Worm (Caenorhabditis elegans) whole organism, L1 larva: ENCODE data around the gene C17B7.3.
A peak's percentile ranks its signal among the peaks of the same experiment; 100 is the strongest.

ENCODE experiments used
- C16A3.4 ChIP-seq: fragments of 150-350 bp; optimal IDR thresholded peaks from 2 replicates; lab custom pipeline; 2014; ENCODE audit warnings: missing biosample characterization, missing genetic modification characterization
- C34B4.2 ChIP-seq: sonication (generic microtip); optimal IDR thresholded peaks from 2 replicates; lab custom pipeline; 2017; ENCODE audit warnings: mild to moderate bottlenecking, missing genetic modification characterization, missing compliant biosample characterization
- Y116A8C.19 ChIP-seq: sonication (generic microtip); optimal IDR thresholded peaks from 2 replicates; lab custom pipeline; 2016; ENCODE audit warnings: missing compliant biosample characterization, missing genetic modification characterization, borderline replicate concordance
- aly-2 ChIP-seq: fragments of 150-350 bp; optimal IDR thresholded peaks from 2 replicates; lab custom pipeline; 2014; ENCODE audit warnings: missing biosample characterization, missing genetic modification characterization
- ceh-8 ChIP-seq: fragments of 200-800 bp; sonication (Bioruptor generic); optimal IDR thresholded peaks from 2 replicates; lab custom pipeline; 2018; ENCODE audit warnings: mild to moderate bottlenecking, missing genetic modification characterization, moderate library complexity, missing compliant biosample characterization
- ceh-90 ChIP-seq: sonication (generic microtip); optimal IDR thresholded peaks from 2 replicates; lab custom pipeline; 2016; ENCODE audit warnings: missing genetic modification characterization, missing compliant biosample characterization
- ces-1 ChIP-seq: fragments of 150-350 bp; optimal IDR thresholded peaks from 2 replicates; lab custom pipeline; 2014; ENCODE audit warnings: missing biosample characterization, missing genetic modification reagents, missing genetic modification characterization
- dpl-1 ChIP-seq, 3 experiments: fragments of 150-350 bp in 2 of 3; sonication (generic microtip) in 1 of 3; optimal IDR thresholded peaks; 2 replicates each; lab custom pipeline; 2014 to 2017; ENCODE audit warnings: missing biosample characterization in 3 of 3, missing genetic modification characterization in 3 of 3, missing genetic modification reagents in 3 of 3
- egl-13 ChIP-seq: sonication (generic microtip); optimal IDR thresholded peaks from 2 replicates; lab custom pipeline; 2016; ENCODE audit warnings: missing genotype, missing genetic modification reagents, missing genetic modification characterization, missing compliant biosample characterization
- egl-27 ChIP-seq, 2 experiments: fragments of 150-350 bp in 1 of 2; sonication (generic microtip); optimal IDR thresholded peaks; 3 replicates each; lab custom pipeline; 2017 to 2018; ENCODE audit warnings: missing biosample characterization in 2 of 2, missing genetic modification characterization in 2 of 2, missing genetic modification reagents in 2 of 2
- elt-3 ChIP-seq, 6 experiments: fragments of 150-350 bp in 1 of 6; sonication (generic microtip); optimal IDR thresholded peaks; 2 replicates each; lab custom pipeline; 2017 to 2018; ENCODE audit warnings: missing biosample characterization in 6 of 6, missing genetic modification characterization in 6 of 6, inconsistent platforms in 1 of 6
- ets-5 ChIP-seq: fragments of 200-800 bp; sonication (Bioruptor generic); IDR thresholded peaks from 2 replicates; pipeline ENCODE4 v1.3.6; 2022; ENCODE audit warnings: missing genetic modification characterization, missing compliant biosample characterization
- fkh-10 ChIP-seq: sonication (generic microtip); optimal IDR thresholded peaks from 2 replicates; lab custom pipeline; 2017; ENCODE audit warnings: missing biosample characterization, missing genetic modification reagents, missing genetic modification characterization
- fkh-4 ChIP-seq: sonication (generic microtip); optimal IDR thresholded peaks from 2 replicates; lab custom pipeline; 2016; ENCODE audit warnings: missing compliant biosample characterization, missing genetic modification characterization, borderline replicate concordance
- grh-1 ChIP-seq: fragments of 200-800 bp; sonication (Bioruptor generic); IDR thresholded peaks from 2 replicates; pipeline ENCODE4 v1.3.6; 2022; ENCODE audit warnings: missing genetic modification reagents, missing genetic modification characterization, missing compliant biosample characterization
- hlh-4 ChIP-seq: sonication (generic microtip); optimal IDR thresholded peaks from 2 replicates; lab custom pipeline; 2016; ENCODE audit warnings: mild to moderate bottlenecking, missing genetic modification characterization, missing compliant biosample characterization
- lin-13 ChIP-seq: fragments of 150-350 bp; optimal IDR thresholded peaks from 2 replicates; lab custom pipeline; 2014; ENCODE audit warnings: missing biosample characterization, missing genetic modification reagents, missing genetic modification characterization
- lin-14 ChIP-seq: fragments of 200-800 bp; sonication (Bioruptor generic); optimal IDR thresholded peaks from 2 replicates; lab custom pipeline; 2018; ENCODE audit warnings: mild to moderate bottlenecking, missing genetic modification characterization, moderate library complexity, missing compliant biosample characterization
- lin-35 ChIP-seq, 2 experiments: fragments of 150-350 bp; optimal IDR thresholded peaks; 2 replicates each; lab custom pipeline; 2014; ENCODE audit warnings: missing biosample characterization in 2 of 2, missing genetic modification characterization in 2 of 2, missing genetic modification reagents in 2 of 2
- mab-9 ChIP-seq: fragments of 200-800 bp; sonication (Bioruptor generic); IDR thresholded peaks from 2 replicates; pipeline ENCODE4 v1.3.6; 2022; ENCODE audit warnings: missing genetic modification reagents, missing genetic modification characterization, missing compliant biosample characterization
- mdl-1 ChIP-seq, 2 experiments: fragments of 150-350 bp; optimal IDR thresholded peaks; 2 replicates each; lab custom pipeline; 2014 to 2017; ENCODE audit warnings: missing biosample characterization in 2 of 2, missing genetic modification characterization in 2 of 2, inconsistent platforms in 1 of 2
- mef-2 ChIP-seq: fragments of 150-350 bp; optimal IDR thresholded peaks from 2 replicates; lab custom pipeline; 2014; ENCODE audit warnings: missing biosample characterization, missing genetic modification characterization
- nhr-11 ChIP-seq: fragments of 150-350 bp; optimal IDR thresholded peaks from 2 replicates; lab custom pipeline; 2014; ENCODE audit warnings: missing biosample characterization, missing genetic modification characterization
- nhr-19 ChIP-seq: fragments of 200-800 bp; sonication (Bioruptor generic); conservative IDR thresholded peaks from 2 replicates; pipeline ENCODE4 v1.3.6; 2022; ENCODE audit warnings: missing genetic modification characterization, missing compliant biosample characterization
- nhr-20 ChIP-seq: sonication (generic microtip); optimal IDR thresholded peaks from 2 replicates; lab custom pipeline; 2016; ENCODE audit warnings: mild to moderate bottlenecking, missing genetic modification characterization, missing compliant biosample characterization
- nhr-237 ChIP-seq: fragments of 150-350 bp; optimal IDR thresholded peaks from 2 replicates; lab custom pipeline; 2014; ENCODE audit warnings: missing biosample characterization, missing genetic modification characterization
- nhr-47 ChIP-seq: sonication (generic microtip); optimal IDR thresholded peaks from 2 replicates; lab custom pipeline; 2016; ENCODE audit warnings: mild to moderate bottlenecking, missing genetic modification characterization, moderate library complexity, missing compliant biosample characterization
- nhr-71 ChIP-seq: sonication (generic microtip); optimal IDR thresholded peaks from 2 replicates; lab custom pipeline; 2016; ENCODE audit warnings: mild to moderate bottlenecking, missing genetic modification characterization, moderate library complexity, missing compliant biosample characterization
- nhr-76 ChIP-seq: sonication (generic microtip); optimal IDR thresholded peaks from 2 replicates; lab custom pipeline; 2017; ENCODE audit warnings: missing biosample characterization, missing genetic modification characterization
- nhr-90 ChIP-seq: sonication (generic microtip); optimal IDR thresholded peaks from 2 replicates; lab custom pipeline; 2016; ENCODE audit warnings: mild to moderate bottlenecking, missing genetic modification characterization, missing compliant biosample characterization; ENCODE audit not compliant: poor library complexity
- pqm-1 ChIP-seq: sonication (generic microtip); optimal IDR thresholded peaks from 3 replicates; lab custom pipeline; 2017; ENCODE audit warnings: missing biosample characterization, missing genetic modification characterization
- rnt-1 ChIP-seq: sonication (generic microtip); optimal IDR thresholded peaks from 2 replicates; lab custom pipeline; 2016; ENCODE audit warnings: mild to moderate bottlenecking, missing genetic modification characterization, moderate library complexity, missing compliant biosample characterization
- snu-23 ChIP-seq: sonication (generic microtip); optimal IDR thresholded peaks from 2 replicates; lab custom pipeline; 2016; ENCODE audit warnings: missing genetic modification characterization, missing compliant biosample characterization
- sox-4 ChIP-seq: sonication (generic microtip); optimal IDR thresholded peaks from 2 replicates; lab custom pipeline; 2016; ENCODE audit warnings: missing genetic modification characterization, missing compliant biosample characterization
- sptf-1 ChIP-seq: fragments of 150-350 bp; optimal IDR thresholded peaks from 2 replicates; lab custom pipeline; 2014; ENCODE audit warnings: missing biosample characterization, missing genetic modification characterization
- sup-37 ChIP-seq: fragments of 200-800 bp; sonication (Bioruptor generic); optimal IDR thresholded peaks from 2 replicates; lab custom pipeline; 2018; ENCODE audit warnings: mild to moderate bottlenecking, missing genetic modification characterization, missing compliant biosample characterization
- swsn-7 ChIP-seq: sonication (generic microtip); optimal IDR thresholded peaks from 2 replicates; lab custom pipeline; 2016; ENCODE audit warnings: missing genetic modification characterization, missing compliant biosample characterization
- tlp-1 ChIP-seq: fragments of 150-350 bp; optimal IDR thresholded peaks from 2 replicates; lab custom pipeline; 2014; ENCODE audit warnings: missing biosample characterization, missing genetic modification characterization
- unc-130 ChIP-seq: fragments of 150-350 bp; optimal IDR thresholded peaks from 2 replicates; lab custom pipeline; 2017; ENCODE audit warnings: missing biosample characterization, missing genetic modification characterization, inconsistent platforms
- unc-86 ChIP-seq: sonication (generic microtip); optimal IDR thresholded peaks from 2 replicates; lab custom pipeline; 2016; ENCODE audit warnings: missing genetic modification characterization, missing compliant biosample characterization
- unc-98 ChIP-seq: fragments of 200-800 bp; sonication (Bioruptor generic); IDR thresholded peaks from 2 replicates; pipeline ENCODE4 v1.3.6; 2022; ENCODE audit warnings: missing genetic modification characterization, missing compliant biosample characterization
- xbp-1 ChIP-seq: sonication (generic microtip); optimal IDR thresholded peaks from 2 replicates; lab custom pipeline; 2016; ENCODE audit warnings: missing genetic modification characterization, missing compliant biosample characterization
- zip-4 ChIP-seq: fragments of 200-800 bp; sonication (Bioruptor generic); optimal IDR thresholded peaks from 2 replicates; lab custom pipeline; 2018; ENCODE audit warnings: mild to moderate bottlenecking, missing genetic modification characterization, moderate library complexity, missing compliant biosample characterization
- ztf-4 ChIP-seq: fragments of 150-350 bp; optimal IDR thresholded peaks from 2 replicates; lab custom pipeline; 2014; ENCODE audit warnings: missing biosample characterization, missing genetic modification characterization

C17B7.3 gene

DNA sequence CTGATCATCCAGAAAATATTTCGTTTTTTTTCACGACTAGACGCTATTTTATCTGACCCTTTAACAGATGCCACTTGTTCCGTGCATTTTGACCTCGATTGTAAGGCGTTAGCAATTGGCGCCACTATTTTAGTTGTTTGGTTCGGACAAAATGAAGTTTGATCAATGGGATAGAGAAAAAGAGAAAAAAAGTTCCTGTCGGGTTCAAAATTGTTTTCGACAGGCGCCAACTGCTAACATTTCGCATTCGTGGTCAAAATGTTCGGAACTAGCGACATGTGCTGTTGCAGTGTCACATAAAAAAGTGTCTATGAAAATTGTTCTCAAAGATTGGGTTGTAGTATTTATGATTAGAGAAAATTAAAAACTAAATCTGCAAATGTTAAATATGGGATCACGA is 4.9 kb downstream of the C17B7.3 start:
- TF ChIP-seq lin-14 (GFP tag; lab: Kevin White, UChicago) (peak; percentile 49), unc-130 (tag; lab: Kevin White, UChicago) (no peak), hlh-4 (tag; lab: Kevin White, UChicago) (no peak), nhr-90 (tag; lab: Kevin White, UChicago) (no peak), tlp-1 (tag; lab: Kevin White, UChicago) (no peak), C16A3.4 (no peak), nhr-20 (tag; lab: Kevin White, UChicago) (peak; percentile 12), pqm-1 (tag; lab: Kevin White, UChicago) (no peak), xbp-1 (tag; lab: Kevin White, UChicago) (no peak), C34B4.2 (tag; lab: Kevin White, UChicago) (no peak), fkh-4 (tag; lab: Kevin White, UChicago) (no peak), elt-3 (tag; optimal IDR thresholded peaks at IDR 0.05; lab: Kevin White, UChicago) (no peak), nhr-237 (tag; lab: Kevin White, UChicago) (no peak), sup-37 (GFP tag; lab: Kevin White, UChicago) (no peak), Y116A8C.19 (tag; lab: Kevin White, UChicago) (no peak), nhr-11 (tag; lab: Kevin White, UChicago) (no peak), egl-13 (tag; lab: Kevin White, UChicago) (no peak), dpl-1 (GFP tag; optimal IDR thresholded peaks at IDR 0.05; lab: Kevin White, UChicago) (no peak), mef-2 (tag; lab: Kevin White, UChicago) (no peak), zip-4 (no peak), unc-98 (GFP tag; lab: Robert Waterston, UW) (no peak), sox-4 (tag; lab: Kevin White, UChicago) (no peak), aly-2 (tag; lab: Kevin White, UChicago) (no peak), lin-35 (GFP tag; optimal IDR thresholded peaks at IDR 0.05; lab: Kevin White, UChicago) (no peak), fkh-10 (no peak), nhr-19 (GFP tag; lab: Robert Waterston, UW) (peak; percentile 22; the same call in 1 of the 2 replicates), nhr-47 (tag; lab: Kevin White, UChicago) (no peak), rnt-1 (tag; lab: Kevin White, UChicago) (peak; percentile 57), mab-9 (GFP tag; lab: Robert Waterston, UW) (no peak), ztf-4 (tag; lab: Kevin White, UChicago) (no peak), nhr-76 (tag; lab: Kevin White, UChicago) (no peak), egl-27 (tag; optimal IDR thresholded peaks at IDR 0.05; lab: Kevin White, UChicago) (no peak), nhr-71 (tag; lab: Kevin White, UChicago) (peak; percentile 43), ceh-8 (GFP tag; lab: Kevin White, UChicago) (no peak), ceh-90 (tag; lab: Kevin White, UChicago) (no peak), ces-1 (GFP tag; lab: Kevin White, UChicago) (no peak), lin-13 (no peak), swsn-7 (tag; lab: Kevin White, UChicago) (no peak), unc-86 (tag; lab: Kevin White, UChicago) (no peak), mdl-1 (tag; optimal IDR thresholded peaks at IDR 0.05; lab: Kevin White, UChicago) (no peak), sptf-1 (tag; lab: Kevin White, UChicago) (no peak), grh-1 (GFP tag; lab: Robert Waterston, UW) (no peak), ets-5 (GFP tag; lab: Robert Waterston, UW) (no peak), snu-23 (no peak)
